Fruit fly (Drosophila melanogaster) Kc167 (cell line): Measurements from ENCODE around the gene LIMK1.

Source experiments
- Myc ChIP-seq: fragments of >200 bp; optimal IDR thresholded peaks from 2 replicates; lab custom pipeline; 2017; ENCODE audit warnings: missing external identifiers
- Sin3A ChIP-seq: fragments of >200 bp; optimal IDR thresholded peaks from 2 replicates; lab custom pipeline; 2018; ENCODE audit warnings: missing external identifiers
- h ChIP-seq: fragments of >200 bp; optimal IDR thresholded peaks from 3 replicates; lab custom pipeline; 2018; ENCODE audit warnings: missing external identifiers
- insv ChIP-seq: fragments of >200 bp; optimal IDR thresholded peaks from 3 replicates; lab custom pipeline; 2018; ENCODE audit warnings: missing external identifiers
- psq ChIP-seq: fragments of >200 bp; optimal IDR thresholded peaks from 2 replicates; lab custom pipeline; 2017; ENCODE audit warnings: missing external identifiers
- ttk ChIP-seq: sonication (Bioruptor generic); optimal IDR thresholded peaks from 2 replicates; lab custom pipeline; 2017; ENCODE audit warnings: missing external identifiers

Gene LIMK1

DNA sequence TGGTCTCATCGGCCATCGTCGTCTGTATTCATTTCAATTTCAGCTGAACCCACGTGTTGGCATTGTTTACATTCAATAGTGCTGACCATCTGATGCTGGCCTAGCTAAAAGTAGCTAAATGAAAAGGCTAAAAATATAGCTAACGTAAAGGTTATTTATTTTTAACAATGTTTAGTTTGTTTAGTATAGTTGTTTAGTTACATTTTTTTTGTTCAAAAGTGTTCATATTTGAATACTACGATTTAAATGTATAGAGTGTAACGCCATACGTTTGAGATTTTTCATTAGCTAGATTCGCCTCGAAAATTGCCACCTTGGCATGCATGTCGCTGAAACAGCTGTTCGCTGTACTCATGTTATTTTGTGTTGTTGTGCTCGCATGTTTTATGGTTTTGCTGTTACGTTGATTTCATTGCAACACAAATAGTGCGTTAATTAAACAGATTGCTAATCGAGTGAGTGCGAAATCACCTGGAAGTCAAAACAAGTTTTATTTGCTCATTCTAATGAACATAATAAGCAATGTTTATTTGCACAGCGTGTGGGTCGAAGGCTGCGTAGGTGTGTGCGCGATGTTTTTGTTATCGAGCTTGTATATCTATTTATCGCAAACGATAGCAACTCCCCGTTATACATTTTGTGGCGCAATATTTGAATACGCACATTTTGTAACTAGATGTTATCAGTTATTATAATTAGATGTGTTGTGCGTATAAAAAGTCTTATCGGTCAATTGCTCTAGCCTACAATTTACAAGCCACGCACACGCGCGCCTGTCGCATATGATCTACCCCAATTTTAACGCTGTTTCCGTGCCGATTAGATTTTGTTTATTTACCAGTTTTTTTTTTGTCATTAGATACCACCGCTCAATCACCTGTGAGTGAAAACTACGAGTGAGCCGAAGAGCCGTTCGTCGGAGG lies 19.8 kb upstream of the LIMK1 start, which contains the start of the genes CG1463 and Fpgs1:
Gene CG1463 (minus strand): TSS at position 132 of the 923 bp plus-strand sequence.
Gene Fpgs1 (plus strand): TSS at position 332 of the 923 bp plus-strand sequence.
- TF ChIP-seq insv (no peak), ttk (lab: Kevin White, UChicago) (no peak), psq (no peak), Sin3A (lab: Kevin White, UChicago) (no peak), h (lab: Kevin White, UChicago) (no peak), Myc (lab: Kevin White, UChicago) (no peak)

DNA sequence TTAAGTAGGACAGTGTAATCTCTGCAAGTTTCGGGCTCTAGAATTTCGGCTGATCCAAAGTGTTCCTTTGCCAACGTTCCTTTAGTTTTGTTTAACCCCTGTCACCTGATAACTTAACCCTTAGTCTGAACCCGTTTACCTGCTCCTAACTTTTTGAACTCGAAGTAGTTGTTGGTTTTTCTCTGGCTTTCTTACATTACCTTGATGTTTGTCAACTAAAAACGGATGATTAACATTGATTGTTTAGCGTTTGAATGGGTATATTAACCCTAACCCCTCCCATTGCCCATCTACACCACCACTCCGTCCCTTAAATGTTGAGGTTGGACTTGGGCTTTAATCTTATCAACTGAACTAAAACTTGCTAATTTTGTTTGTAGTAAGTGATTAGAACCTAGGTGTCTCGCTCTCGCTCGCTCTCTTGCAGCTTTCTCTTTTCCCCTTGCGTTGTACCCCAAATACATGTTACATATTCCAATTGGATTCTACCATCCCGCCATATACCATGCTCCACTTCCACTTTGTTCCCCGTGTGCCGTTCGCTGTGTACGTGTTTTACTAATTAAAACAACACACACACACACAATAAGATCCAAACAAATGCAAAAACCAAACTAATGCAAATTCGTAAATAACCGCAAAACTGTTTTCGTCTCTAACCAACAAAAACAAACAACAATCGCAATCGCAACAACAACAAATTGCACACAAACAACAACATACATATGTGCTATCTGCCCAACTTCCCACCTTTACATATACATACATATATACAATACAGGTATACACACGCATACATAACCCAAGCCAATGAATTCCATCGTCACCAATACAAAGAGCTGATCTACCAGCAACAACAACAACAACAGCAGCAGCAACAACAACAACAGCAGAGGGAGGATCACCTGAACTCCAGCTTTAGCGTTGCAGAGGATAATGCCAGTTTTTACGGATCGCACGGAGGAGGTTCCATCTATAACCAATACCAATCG lies 9.1 kb upstream of the LIMK1 start:
- TF ChIP-seq Myc (lab: Kevin White, UChicago) (no peak), h (lab: Kevin White, UChicago) (no peak), psq (no peak), insv (no peak), ttk (lab: Kevin White, UChicago) (no peak), Sin3A (lab: Kevin White, UChicago) (no peak)

DNA sequence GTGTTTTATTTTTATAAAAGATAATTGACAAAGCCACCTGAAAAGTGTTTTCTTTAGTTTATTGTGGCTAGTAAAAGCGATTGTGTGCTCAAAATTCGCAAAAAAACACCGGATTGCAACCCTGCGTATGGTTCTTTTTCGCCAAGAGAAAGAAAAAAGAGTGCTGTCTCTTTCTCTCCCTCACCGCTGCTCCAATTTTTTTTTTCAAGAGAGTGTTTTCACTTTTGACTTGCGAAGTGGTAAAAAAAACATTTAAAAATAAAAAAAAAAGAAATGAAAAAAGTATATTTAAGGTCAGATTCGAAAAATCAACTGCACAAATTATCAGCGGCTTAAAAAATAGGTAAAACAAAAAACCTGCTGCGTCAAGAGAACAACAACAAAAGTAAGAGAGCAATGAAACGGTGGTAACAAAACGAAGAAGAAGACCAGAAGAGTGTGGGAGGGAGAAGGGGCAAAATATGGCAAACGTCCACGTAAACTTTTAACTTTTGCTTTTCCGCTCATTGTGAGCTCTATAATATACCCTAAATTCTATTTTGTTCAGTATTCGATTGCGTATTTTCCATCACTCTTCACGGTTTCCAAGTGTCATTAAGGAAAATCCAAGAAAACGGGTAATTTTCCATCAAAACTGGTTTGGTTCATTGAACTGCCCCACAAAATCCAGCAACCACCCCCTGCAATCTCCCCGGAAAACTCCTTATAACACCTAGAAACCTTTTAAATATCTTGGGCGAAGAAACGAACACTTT lies 4.5 kb upstream of the LIMK1 start:
- no peak for TF ChIP-seq Myc (lab: Kevin White, UChicago)
- no peak for TF ChIP-seq Sin3A (lab: Kevin White, UChicago)
- no peak for TF ChIP-seq ttk (lab: Kevin White, UChicago)
- no peak for TF ChIP-seq insv
- no peak for TF ChIP-seq h (lab: Kevin White, UChicago)
- no peak for TF ChIP-seq psq

- TF ChIP-seq Sin3A (lab: Kevin White, UChicago) (no peak), insv (no peak), ttk (lab: Kevin White, UChicago) (no peak), Myc (lab: Kevin White, UChicago) (no peak), h (lab: Kevin White, UChicago) (no peak), psq (no peak)
Measured at dm6 chrX:12595610-12596336, 3.8 kb upstream of the LIMK1 start, which contains the start of the genes CG1824 and Sec16. Gene CG1824 (minus strand): TSS chrX:12595624. Gene Sec16 (plus strand): TSS chrX:12596047.

dm6 chrX:12595100-12595609 lies 3.2 kb upstream of the LIMK1 start:
- TF ChIP-seq Sin3A (lab: Kevin White, UChicago) (no peak), insv (no peak), h (lab: Kevin White, UChicago) (no peak), psq (no peak), ttk (lab: Kevin White, UChicago) (no peak)

dm6 chrX:12591223-12592120 lies 521 bp downstream of the LIMK1 start:
- TF ChIP-seq Sin3A (lab: Kevin White, UChicago) (no peak), psq (no peak), h (lab: Kevin White, UChicago) (no peak), insv (no peak)

DNA sequence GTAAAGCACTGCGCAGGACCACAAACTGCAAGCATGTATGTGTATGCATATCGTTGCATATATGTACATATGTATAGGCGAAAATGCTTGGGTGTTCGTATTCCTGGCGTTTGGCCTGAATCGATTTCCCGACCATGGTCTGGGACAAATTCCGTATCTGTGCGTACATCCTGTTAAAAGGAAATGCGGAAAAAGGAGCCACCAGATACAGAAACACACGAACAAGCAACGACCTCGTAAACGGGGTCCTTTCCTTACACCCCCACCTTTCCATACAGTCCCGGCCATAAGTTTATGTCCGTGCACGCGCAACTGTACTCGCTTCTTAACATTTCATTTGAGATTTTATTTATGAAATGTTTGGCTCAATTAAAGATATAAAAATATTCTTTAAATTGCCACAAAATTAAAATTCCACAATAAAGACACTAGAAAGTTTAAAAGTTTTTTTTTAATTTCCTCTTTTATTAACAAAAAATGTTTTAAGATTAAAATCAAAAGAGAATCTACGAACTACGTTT lies 8.1 kb downstream of the LIMK1 start:
- TF ChIP-seq Myc (lab: Kevin White, UChicago) (no peak), psq (no peak), ttk (lab: Kevin White, UChicago) (no peak)

DNA sequence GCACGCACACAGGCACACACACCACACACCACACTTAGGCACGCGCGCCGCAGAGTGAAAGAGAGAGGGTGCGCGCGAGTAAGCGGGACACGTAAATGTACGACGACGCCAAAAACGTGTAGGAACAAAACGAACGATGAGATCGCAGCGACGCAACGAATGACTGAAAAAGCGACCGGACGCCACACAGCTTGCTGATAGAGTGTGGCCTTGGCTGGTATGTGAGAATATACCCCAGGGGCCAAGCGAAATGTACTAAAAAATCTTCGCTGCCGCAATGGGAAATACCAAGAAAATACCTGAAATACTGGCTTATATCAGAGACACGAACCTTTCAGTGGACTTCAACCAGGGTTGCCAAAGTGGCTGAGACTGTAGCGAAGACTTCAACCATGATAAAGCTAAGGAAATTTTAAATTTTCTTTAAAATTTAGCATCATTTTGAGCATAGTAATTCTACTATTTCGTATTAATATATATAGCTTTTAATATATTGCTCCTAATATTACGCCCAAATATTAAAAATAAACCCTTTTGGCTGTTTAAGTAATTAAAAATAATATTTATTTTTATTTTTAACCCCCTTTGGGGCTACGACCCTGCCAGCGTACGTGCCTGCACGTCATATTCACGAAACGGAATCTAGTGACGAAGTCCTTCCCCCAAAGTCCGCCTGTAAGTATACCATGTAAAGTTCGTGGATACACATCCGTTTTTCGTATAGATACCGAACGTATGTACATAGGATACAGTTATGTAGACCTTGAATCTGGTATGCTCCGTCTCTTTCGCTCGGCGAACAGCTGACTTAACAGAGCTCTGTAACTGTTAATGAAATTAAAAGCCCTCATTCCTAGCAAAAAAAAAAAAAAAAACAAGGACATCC lies 8.8 kb downstream of the LIMK1 start, which contains the start of gene Pits:
Gene Pits (minus strand): TSS at position 210 of the 886 bp plus-strand sequence.
- TF ChIP-seq insv: no peak
- no peak for TF ChIP-seq ttk (lab: Kevin White, UChicago)
- TF ChIP-seq Myc (lab: Kevin White, UChicago): no peak
- TF ChIP-seq Sin3A (lab: Kevin White, UChicago): no peak
- TF ChIP-seq h (lab: Kevin White, UChicago): no peak
- TF ChIP-seq psq: no peak

- TF ChIP-seq psq (no peak), Sin3A (lab: Kevin White, UChicago) (no peak), Myc (lab: Kevin White, UChicago) (no peak), ttk (lab: Kevin White, UChicago) (no peak), insv (no peak), h (lab: Kevin White, UChicago) (no peak)
Measured at dm6 chrX:12582661-12582983, 9.4 kb downstream of the LIMK1 start.
